Worm (Caenorhabditis elegans) whole organism, L4/young adult: ENCODE measurements around the gene rpb-12.

ENCODE experiments used
- W03F9.2 ChIP-seq: fragments of 150-350 bp; optimal IDR thresholded peaks from 2 replicates; lab custom pipeline; 2014; ENCODE audit warnings: missing biosample characterization, missing genetic modification characterization
- him-1 ChIP-seq: sonication (generic microtip); optimal IDR thresholded peaks from 2 replicates; lab custom pipeline; 2016; ENCODE audit warnings: missing genotype, missing genetic modification reagents, missing genetic modification characterization, missing compliant biosample characterization

- TF ChIP-seq W03F9.2 = no peak
- TF ChIP-seq him-1 (tag; lab: Kevin White, UChicago) = no peak
These were observed 2.3 kb downstream of the rpb-12 start, which contains the start of gene flp-1 for ce11 chrIV:9144405-9144804.
